Worm (Caenorhabditis elegans): ENCODE data around the gene lir-1.

DNA sequence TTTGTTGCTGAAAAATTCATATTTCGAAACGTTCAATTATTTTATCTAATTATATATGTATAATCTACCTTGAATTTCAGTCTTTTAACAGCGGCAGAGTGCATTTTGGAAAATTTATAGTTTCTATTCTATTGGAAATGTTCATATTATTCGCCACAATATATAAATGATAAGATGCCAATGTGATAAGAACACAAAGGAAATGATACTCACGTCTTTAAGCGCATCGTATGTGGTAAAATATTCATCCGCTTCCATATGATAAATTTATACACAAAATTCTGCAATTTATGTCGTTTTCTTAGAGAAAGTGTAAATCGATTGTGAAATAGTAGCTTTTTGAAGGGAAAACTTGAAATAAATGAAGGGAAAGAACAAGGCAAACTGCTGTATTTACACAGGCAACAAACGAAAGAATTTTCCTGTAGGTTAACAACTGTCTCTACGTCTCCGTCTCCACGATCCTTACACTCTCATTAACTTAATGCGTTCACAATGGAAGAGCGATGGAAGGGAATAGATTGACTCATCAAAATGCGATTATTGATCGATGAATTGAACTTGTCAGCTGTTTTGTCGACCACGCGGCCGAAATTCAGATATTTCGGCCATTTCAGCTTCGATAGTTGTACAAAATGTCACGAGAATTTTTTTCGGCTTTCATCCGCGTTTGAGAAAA, 9.7 kb upstream of the lir-1 start, which contains the start of gene alfa-1:
- TF ChIP-seq snpc-4 (tag; optimal IDR thresholded peaks at IDR 0.05): no peak
- peak; percentile 3 for TF ChIP-seq unc-62 (GFP tag; optimal IDR thresholded peaks at IDR 0.05)
- no peak for TF ChIP-seq nhr-76 (tag; optimal IDR thresholded peaks at IDR 0.05)
- no peak for TF ChIP-seq mep-1 (tag; optimal IDR thresholded peaks at IDR 0.05)
- no peak for TF ChIP-seq sem-2 (GFP tag; optimal IDR thresholded peaks at IDR 0.05)
- no peak for TF ChIP-seq nhr-237 (tag; optimal IDR thresholded peaks at IDR 0.05)
- no peak for TF ChIP-seq elt-1 (tag; optimal IDR thresholded peaks at IDR 0.05; ENCODE audit: borderline replicate concordance, insufficient read depth)

Data from whole organism, mixed stage, embryonic.